Worm (Caenorhabditis elegans) whole organism, L2 larva: ENCODE measurements around the gene mai-2.

ENCODE experiments used
- ama-1 ChIP-seq: fragments of 150-350 bp; optimal IDR thresholded peaks from 2 replicates; lab custom pipeline; 2018; ENCODE audit warnings: inconsistent platforms
- ceh-16 ChIP-seq: fragments of 150-350 bp; optimal IDR thresholded peaks from 2 replicates; lab custom pipeline; 2014; ENCODE audit warnings: missing biosample characterization, missing genetic modification characterization
- egl-27 ChIP-seq: sonication (generic microtip); optimal IDR thresholded peaks from 3 replicates; lab custom pipeline; 2017; ENCODE audit warnings: missing biosample characterization, missing genetic modification reagents, missing genetic modification characterization
- fos-1 ChIP-seq: fragments of 150-350 bp; optimal IDR thresholded peaks from 2 replicates; lab custom pipeline; 2014; ENCODE audit warnings: missing biosample characterization, missing genetic modification characterization
- lsy-2 ChIP-seq, 2 experiments: fragments of 150-350 bp in 1 of 2; sonication (generic microtip) in 1 of 2; optimal IDR thresholded peaks; 2 replicates each; lab custom pipeline; 2014 to 2017; ENCODE audit warnings: missing biosample characterization in 2 of 2, missing genetic modification characterization in 2 of 2
- nhr-21 ChIP-seq: fragments of 150-350 bp; optimal IDR thresholded peaks from 2 replicates; lab custom pipeline; 2014; ENCODE audit warnings: missing biosample characterization, missing genetic modification characterization
- nhr-25 ChIP-seq: fragments of 150-350 bp; sonication (generic microtip); optimal IDR thresholded peaks from 3 replicates; lab custom pipeline; 2014; ENCODE audit warnings: missing biosample characterization, missing genetic modification characterization
- snpc-4 ChIP-seq: fragments of 150-350 bp; optimal IDR thresholded peaks from 2 replicates; lab custom pipeline; 2014; ENCODE audit warnings: missing biosample characterization, missing genetic modification characterization
- unc-39 ChIP-seq: fragments of 150-350 bp; optimal IDR thresholded peaks from 2 replicates; lab custom pipeline; 2014; ENCODE audit warnings: missing biosample characterization, missing genetic modification characterization
- unc-55 ChIP-seq: fragments of 150-350 bp; sonication (generic microtip); optimal IDR thresholded peaks from 3 replicates; lab custom pipeline; 2014; ENCODE audit warnings: missing biosample characterization, missing genetic modification reagents, missing genetic modification characterization
- unc-62 ChIP-seq: fragments of 150-350 bp; optimal IDR thresholded peaks from 2 replicates; lab custom pipeline; 2014; ENCODE audit warnings: missing biosample characterization, missing genetic modification reagents, missing genetic modification characterization

DNA sequence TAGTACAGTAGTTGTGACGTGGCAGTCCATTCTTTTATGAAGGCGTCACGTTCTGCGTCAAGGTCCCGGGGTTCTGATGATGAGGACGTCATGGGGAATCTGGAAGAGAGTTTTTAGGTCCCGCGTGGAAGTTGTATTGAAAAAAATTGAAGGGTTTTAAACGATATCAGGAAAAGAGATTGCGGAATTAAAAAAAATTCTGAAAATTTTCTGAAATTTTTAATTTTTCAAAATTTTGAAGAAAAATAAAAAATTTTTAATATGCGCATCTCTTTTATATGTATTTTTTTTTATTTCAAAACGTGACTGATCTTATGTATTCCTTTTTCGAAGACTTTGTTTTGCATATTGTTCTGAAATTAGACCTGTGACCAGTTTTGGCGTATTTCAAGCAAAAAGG lies 36.8 kb downstream of the mai-2 start, which contains the start of gene C04C3.6:
- TF ChIP-seq unc-55 (GFP tag; lab: Kevin White, UChicago) (no peak), ama-1 (lab: Kevin White, UChicago) (no peak), ceh-16 (no peak), egl-27 (tag; lab: Kevin White, UChicago) (no peak), snpc-4 (no peak), nhr-25 (no peak), lsy-2 (tag; optimal IDR thresholded peaks at IDR 0.05; lab: Kevin White, UChicago) (no peak), nhr-21 (tag; lab: Kevin White, UChicago) (no peak), unc-39 (tag; lab: Kevin White, UChicago) (no peak), fos-1 (tag; lab: Kevin White, UChicago) (no peak), unc-62 (no peak)
